Worm (Caenorhabditis elegans): ENCODE measurements around the gene ZC116.5.

DNA sequence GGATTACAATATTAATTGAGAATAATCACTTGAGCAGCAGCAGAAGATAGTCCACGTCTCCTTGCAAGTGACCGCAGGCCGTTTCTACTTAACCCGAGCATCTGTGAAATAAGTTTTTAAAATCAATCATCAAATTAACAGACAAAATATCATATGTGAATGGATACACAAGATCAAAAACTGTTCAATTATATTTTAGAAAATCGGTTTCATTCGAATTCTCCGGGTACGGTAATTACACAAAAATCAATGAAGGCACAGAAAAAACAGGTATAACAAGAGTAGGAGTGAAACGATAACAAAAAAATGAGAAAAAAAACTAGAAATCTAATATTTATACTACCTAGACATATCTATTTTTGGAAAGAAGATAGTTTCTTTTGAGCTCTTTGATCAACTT lies 12.6 kb downstream of the ZC116.5 start, which contains the start of gene mma-1:
- TF ChIP-seq fkh-10 (GFP tag; optimal IDR thresholded peaks at IDR 0.05) (no peak), ama-1 (optimal IDR thresholded peaks at IDR 0.05) (no peak), pax-1 (tag; optimal IDR thresholded peaks at IDR 0.05) (no peak), nhr-232 (tag; optimal IDR thresholded peaks at IDR 0.05) (no peak), elt-4 (tag; optimal IDR thresholded peaks at IDR 0.05) (no peak), F13H6.1 (tag; optimal IDR thresholded peaks at IDR 0.05) (no peak), ceh-9 (tag; optimal IDR thresholded peaks at IDR 0.05) (no peak), dve-1 (tag; optimal IDR thresholded peaks at IDR 0.05) (no peak), ceh-2 (tag; optimal IDR thresholded peaks at IDR 0.05) (no peak)

Measured in whole organism, late embryonic.